Fruit fly (Drosophila melanogaster): ENCODE results near the gene hzg.

The hzg gene

DNA sequence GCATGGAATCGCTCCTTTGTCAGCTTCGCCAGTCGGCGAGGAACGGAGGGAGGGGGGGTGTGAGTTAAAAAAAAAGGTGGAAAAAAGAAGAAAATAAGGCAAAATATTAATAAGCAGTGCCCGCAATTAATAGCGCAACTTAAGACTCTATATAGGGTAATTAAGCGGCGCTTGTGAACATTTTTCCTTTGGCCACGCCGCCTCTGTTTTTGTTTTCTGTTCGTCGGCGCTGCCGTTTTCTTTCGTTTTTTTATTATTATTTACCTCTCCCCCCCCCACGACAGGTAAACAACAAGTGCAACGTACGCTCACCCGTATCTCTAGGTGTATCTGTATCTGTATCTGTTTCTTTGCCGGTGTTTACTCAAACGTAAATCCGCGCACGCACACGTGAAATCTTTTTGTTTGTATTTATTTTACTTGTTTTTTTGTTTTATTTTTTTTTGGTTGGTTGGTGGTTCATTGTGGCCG is 22.7 kb upstream of the hzg start (continued):
- TF ChIP-seq sd (tag; optimal IDR thresholded peaks at IDR 0.05) (peak; percentile 12), CG17359 (tag; optimal IDR thresholded peaks at IDR 0.05) (peak; percentile 48), pita (GFP tag; optimal IDR thresholded peaks at IDR 0.05) (no peak), Usf (GFP tag; optimal IDR thresholded peaks at IDR 0.05) (no peak), CG6654 (GFP tag; optimal IDR thresholded peaks at IDR 0.05) (no peak), HHEX (GFP tag; optimal IDR thresholded peaks at IDR 0.05) (peak; percentile 62), CG8944 (GFP tag; optimal IDR thresholded peaks at IDR 0.05) (peak; percentile 47), sens (GFP tag) (peak; percentile 95), CG1233 (GFP tag; optimal IDR thresholded peaks at IDR 0.05) (peak; percentile 33), NfI (GFP tag; optimal IDR thresholded peaks at IDR 0.05) (no peak), ATbp (GFP tag; optimal IDR thresholded peaks at IDR 0.05) (peak; percentile 69), CG1024 (GFP tag; IDR thresholded peaks at IDR 0.05) (0 out of 2 replicates have a peak, but pooled peaks have one; percentile 43), CG12155 (GFP tag; optimal IDR thresholded peaks at IDR 0.05) (no peak), her (GFP tag; optimal IDR thresholded peaks at IDR 0.05) (no peak), gcm2 (GFP tag; optimal IDR thresholded peaks at IDR 0.05) (no peak), mld (GFP tag; IDR thresholded peaks at IDR 0.05; ENCODE audit: partially characterized antibody) (no peak), ttk (GFP tag; IDR thresholded peaks at IDR 0.05) (peak; percentile 48; the same call in 1 of the 2 replicates), Scr (GFP tag; IDR thresholded peaks at IDR 0.05; ENCODE audit: partially characterized antibody) (no peak), ewg (GFP tag; optimal IDR thresholded peaks at IDR 0.05) (no peak), CG34376 (GFP tag; optimal IDR thresholded peaks at IDR 0.05) (no peak), bigmax (GFP tag; optimal IDR thresholded peaks at IDR 0.05) (no peak), CG32532 (GFP tag; IDR thresholded peaks at IDR 0.05) (peak; percentile 41; the same call in 1 of the 2 replicates), CG6689 (GFP tag; IDR thresholded peaks at IDR 0.05) (0 out of 2 replicates have a peak, but pooled peaks have one; percentile 34), H15 (GFP tag; IDR thresholded peaks at IDR 0.05) (0 out of 3 replicates have a peak, but pooled peaks have one; percentile 24), Hmr (GFP tag; optimal IDR thresholded peaks at IDR 0.05) (peak; percentile 56), al (GFP tag; IDR thresholded peaks at IDR 0.05) (peak; percentile 21; the same call in 1 of the 2 replicates), CG2120 (GFP tag; optimal IDR thresholded peaks at IDR 0.05) (peak; percentile 44), CG10959 (GFP tag; IDR thresholded peaks at IDR 0.05) (peak; percentile 48; the same call in 1 of the 2 replicates), fd64A (GFP tag; optimal IDR thresholded peaks at IDR 0.05) (peak; percentile 80), croc (GFP tag; conservative IDR thresholded peaks at IDR 0.05) (no peak), CG6791 (GFP tag; IDR thresholded peaks at IDR 0.05; ENCODE audit: partially characterized antibody) (no peak), gro (GFP tag; optimal IDR thresholded peaks at IDR 0.05) (peak; percentile 54), Rfx (GFP tag; IDR thresholded peaks at IDR 0.05) (peak; percentile 49; the same call in 1 of the 2 replicates), CG32772 (GFP tag; IDR thresholded peaks at IDR 0.05) (peak; percentile 39; the same call in 1 of the 2 replicates), HLH3B (GFP tag; IDR thresholded peaks at IDR 0.05) (peak; percentile 50; the same call in 1 of the 2 replicates), Antp (GFP tag; optimal IDR thresholded peaks at IDR 0.05) (peak; percentile 17), CG17802 (tag; optimal IDR thresholded peaks at IDR 0.05) (no peak), CG17186 (GFP tag; optimal IDR thresholded peaks at IDR 0.05) (no peak), CG7556 (GFP tag; optimal IDR thresholded peaks at IDR 0.05) (no peak), CG16863 (GFP tag; optimal IDR thresholded peaks at IDR 0.05) (peak; percentile 1), Hand (GFP tag; optimal IDR thresholded peaks at IDR 0.05) (no peak), CG13894 (tag; optimal IDR thresholded peaks at IDR 0.05) (no peak), lov (optimal IDR thresholded peaks at IDR 0.05) (no peak), lov (GFP tag; IDR thresholded peaks at IDR 0.05) (no peak), CG10654 (GFP tag; optimal IDR thresholded peaks at IDR 0.05) (no peak), CG10565 (GFP tag; optimal IDR thresholded peaks at IDR 0.05) (no peak), ara (GFP tag; IDR thresholded peaks at IDR 0.05) (peak; percentile 44; the same call in 1 of the 2 replicates), nau (GFP tag; optimal IDR thresholded peaks at IDR 0.05) (peak; percentile 62), tap (tag; optimal IDR thresholded peaks at IDR 0.05) (no peak), gem (tag; optimal IDR thresholded peaks at IDR 0.05) (peak; percentile 23)
